Worm (Caenorhabditis elegans): ENCODE data around the gene R02F11.12.

Gene R02F11.12

DNA sequence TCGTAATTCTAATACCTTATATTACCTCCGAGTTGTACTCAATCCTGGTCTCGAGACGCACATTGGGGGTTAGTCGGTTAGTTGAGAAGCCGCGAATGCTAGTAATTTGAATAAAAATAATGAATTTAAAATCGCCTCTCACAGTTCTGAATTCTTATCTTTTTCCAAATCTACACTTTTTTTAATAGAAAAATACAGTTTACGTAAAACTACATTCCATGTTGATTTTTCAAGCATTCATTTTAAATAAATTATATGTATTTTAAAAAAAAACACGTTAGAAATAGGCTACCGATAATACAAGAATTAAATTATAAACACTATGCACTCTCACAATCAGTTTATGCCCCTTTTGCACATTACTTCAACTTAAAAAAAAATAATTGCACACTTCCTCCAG, 20.8 kb upstream of the R02F11.12 start, which contains the start of gene C18G1.9:
TSS of gene C18G1.9 (minus strand) at position 101 of the 400 bp plus-strand sequence.
- no peak for TF ChIP-seq blmp-1 (tag; optimal IDR thresholded peaks at IDR 0.05)
- TF ChIP-seq drap-1 (GFP tag; optimal IDR thresholded peaks at IDR 0.05), result no peak
- TF ChIP-seq mab-5 (tag; optimal IDR thresholded peaks at IDR 0.05), result no peak
- no peak for TF ChIP-seq snpc-4 (tag; optimal IDR thresholded peaks at IDR 0.05)

- TF ChIP-seq flh-1 (GFP tag; optimal IDR thresholded peaks at IDR 0.05) (no peak), tbx-8 (GFP tag; optimal IDR thresholded peaks at IDR 0.05) (no peak), nhr-76 (tag; optimal IDR thresholded peaks at IDR 0.05) (no peak), M03D4.4 (tag; optimal IDR thresholded peaks at IDR 0.05) (no peak), sptf-1 (tag; optimal IDR thresholded peaks at IDR 0.05) (no peak), unc-39 (tag; optimal IDR thresholded peaks at IDR 0.05) (no peak), hlh-1 (tag; optimal IDR thresholded peaks at IDR 0.05) (no peak), unc-120 (tag; optimal IDR thresholded peaks at IDR 0.05; ENCODE audit: poor library complexity, severe bottlenecking) (no peak), lsy-2 (tag; optimal IDR thresholded peaks at IDR 0.05) (no peak), nhr-2 (tag; optimal IDR thresholded peaks at IDR 0.05) (no peak), elt-1 (tag; optimal IDR thresholded peaks at IDR 0.05; ENCODE audit: borderline replicate concordance, insufficient read depth) (no peak), nhr-12 (tag; optimal IDR thresholded peaks at IDR 0.05) (no peak), cnd-1 (tag; optimal IDR thresholded peaks at IDR 0.05) (no peak), mls-2 (tag; optimal IDR thresholded peaks at IDR 0.05) (no peak), nhr-28 (tag; optimal IDR thresholded peaks at IDR 0.05) (no peak), mep-1 (tag; optimal IDR thresholded peaks at IDR 0.05) (no peak)
Measured at ce11 chrV:4770408-4770947, 20.0 kb upstream of the R02F11.12 start, which contains the start of gene elt-7. Gene elt-7 (plus strand): TSS chrV:4770670.

ce11 chrV:4775140-4775539, 15.3 kb upstream of the R02F11.12 start:
- TF ChIP-seq ces-1 (GFP tag; optimal IDR thresholded peaks at IDR 0.05), result no peak
- no peak for TF ChIP-seq nhr-12 (tag; optimal IDR thresholded peaks at IDR 0.05)
- TF ChIP-seq unc-120 (tag; optimal IDR thresholded peaks at IDR 0.05; ENCODE audit: poor library complexity, severe bottlenecking), result peak; percentile 29

DNA sequence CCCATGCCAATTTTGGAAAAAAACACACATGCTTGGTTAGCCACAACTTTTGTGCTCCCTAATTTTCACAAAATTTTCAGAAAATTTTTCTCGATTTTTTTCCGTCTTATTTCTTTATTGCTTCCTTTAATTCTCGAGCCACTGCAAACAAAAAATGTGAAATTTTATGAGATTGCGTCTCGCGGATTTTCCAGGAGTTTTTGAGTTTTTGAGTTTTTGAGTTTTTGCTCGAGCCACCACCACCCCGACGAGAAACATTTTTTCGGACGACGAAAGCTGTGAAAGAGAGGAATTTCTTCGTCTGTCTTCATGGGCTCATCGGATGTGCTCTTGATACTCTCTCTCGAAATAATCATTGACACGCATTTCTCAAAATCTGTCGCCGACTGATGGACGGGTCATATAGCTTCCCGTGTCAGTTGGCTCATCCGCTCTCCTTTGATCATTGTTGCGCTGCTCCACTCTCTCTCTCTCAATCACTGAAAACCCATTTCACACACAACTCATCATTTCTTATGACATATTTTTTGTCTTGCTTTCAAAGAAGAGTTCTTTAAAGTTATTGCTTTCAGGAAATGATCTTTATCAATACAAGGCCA, 13.0 kb upstream of the R02F11.12 start, which contains the start of gene C18G1.1:
TSS of gene C18G1.1 (plus strand) at position 573 of the 599 bp plus-strand sequence.
- TF ChIP-seq pha-4 (tag; optimal IDR thresholded peaks at IDR 0.05) (no peak), snpc-4 (tag; optimal IDR thresholded peaks at IDR 0.05) (no peak), unc-62 (GFP tag; optimal IDR thresholded peaks at IDR 0.05) (peak; percentile 99), mls-2 (tag; optimal IDR thresholded peaks at IDR 0.05) (no peak), blmp-1 (tag; optimal IDR thresholded peaks at IDR 0.05) (no peak), lsy-2 (tag; optimal IDR thresholded peaks at IDR 0.05) (no peak), ham-2 (GFP tag; optimal IDR thresholded peaks at IDR 0.05) (no peak), ztf-11 (tag; optimal IDR thresholded peaks at IDR 0.05) (no peak), nhr-2 (tag; optimal IDR thresholded peaks at IDR 0.05) (no peak), sem-2 (GFP tag; optimal IDR thresholded peaks at IDR 0.05) (no peak), ceh-39 (tag; optimal IDR thresholded peaks at IDR 0.05) (no peak), unc-120 (tag; optimal IDR thresholded peaks at IDR 0.05; ENCODE audit: poor library complexity, severe bottlenecking) (peak; percentile 26), bed-3 (GFP tag; optimal IDR thresholded peaks at IDR 0.05) (no peak), hlh-1 (tag; optimal IDR thresholded peaks at IDR 0.05) (peak; percentile 89), elt-1 (tag; optimal IDR thresholded peaks at IDR 0.05; ENCODE audit: borderline replicate concordance, insufficient read depth) (no peak), ces-1 (GFP tag; optimal IDR thresholded peaks at IDR 0.05) (no peak)

ce11 chrV:4783313-4783712, 7.2 kb upstream of the R02F11.12 start, which contains the start of gene Y60C6A.1:
Gene Y60C6A.1 (plus strand): TSS chrV:4783613.
- TF ChIP-seq mab-5 (tag; optimal IDR thresholded peaks at IDR 0.05), result no peak

- TF ChIP-seq tbx-8 (GFP tag; optimal IDR thresholded peaks at IDR 0.05) (no peak), sem-2 (GFP tag; optimal IDR thresholded peaks at IDR 0.05) (no peak), ceh-39 (tag; optimal IDR thresholded peaks at IDR 0.05) (no peak), lin-13 (tag; optimal IDR thresholded peaks at IDR 0.05) (no peak), ztf-11 (tag; optimal IDR thresholded peaks at IDR 0.05) (no peak), unc-62 (GFP tag; optimal IDR thresholded peaks at IDR 0.05) (no peak), nhr-2 (tag; optimal IDR thresholded peaks at IDR 0.05) (no peak), nhr-28 (tag; optimal IDR thresholded peaks at IDR 0.05) (no peak), mab-5 (tag; optimal IDR thresholded peaks at IDR 0.05) (no peak), ces-1 (GFP tag; optimal IDR thresholded peaks at IDR 0.05) (no peak), nhr-12 (tag; optimal IDR thresholded peaks at IDR 0.05) (no peak), lsy-2 (tag; optimal IDR thresholded peaks at IDR 0.05) (no peak)
Measured at ce11 chrV:4785333-4785852, 5.1 kb upstream of the R02F11.12 start, which contains the start of the genes Y60C6A.2 and Y60C6A.3. Gene Y60C6A.2 (minus strand): TSS chrV:4785433. Gene Y60C6A.3 (plus strand): TSS chrV:4785802.
